Worm (Caenorhabditis elegans) whole organism, L3 larva: ENCODE results near the gene scyl-1.

Experiments used
- jun-1 ChIP-seq: fragments of 150-350 bp; optimal IDR thresholded peaks from 2 replicates; lab custom pipeline; 2014; ENCODE audit warnings: missing biosample characterization, missing genetic modification reagents, missing genetic modification characterization
- nhr-23 ChIP-seq: fragments of 150-350 bp; optimal IDR thresholded peaks from 2 replicates; lab custom pipeline; 2014; ENCODE audit warnings: missing biosample characterization, missing genetic modification reagents, missing genetic modification characterization
- pha-4 ChIP-seq: fragments of 150-350 bp; optimal IDR thresholded peaks from 2 replicates; lab custom pipeline; 2014; ENCODE audit warnings: missing biosample characterization, missing genetic modification reagents, missing genetic modification characterization
- sea-2 ChIP-seq: fragments of 150-350 bp; sonication (generic microtip); optimal IDR thresholded peaks from 4 replicates; lab custom pipeline; 2014; ENCODE audit warnings: missing biosample characterization, missing genetic modification reagents, missing genetic modification characterization
- snpc-4 ChIP-seq: fragments of 150-350 bp; optimal IDR thresholded peaks from 2 replicates; lab custom pipeline; 2014; ENCODE audit warnings: missing biosample characterization, missing genetic modification characterization
- unc-62 ChIP-seq: fragments of 150-350 bp; sonication (generic microtip); optimal IDR thresholded peaks from 4 replicates; lab custom pipeline; 2014; ENCODE audit warnings: missing biosample characterization, missing genetic modification reagents, missing genetic modification characterization
- zag-1 ChIP-seq: fragments of 150-350 bp; optimal IDR thresholded peaks from 2 replicates; lab custom pipeline; 2014; ENCODE audit warnings: missing biosample characterization, missing genetic modification characterization

DNA sequence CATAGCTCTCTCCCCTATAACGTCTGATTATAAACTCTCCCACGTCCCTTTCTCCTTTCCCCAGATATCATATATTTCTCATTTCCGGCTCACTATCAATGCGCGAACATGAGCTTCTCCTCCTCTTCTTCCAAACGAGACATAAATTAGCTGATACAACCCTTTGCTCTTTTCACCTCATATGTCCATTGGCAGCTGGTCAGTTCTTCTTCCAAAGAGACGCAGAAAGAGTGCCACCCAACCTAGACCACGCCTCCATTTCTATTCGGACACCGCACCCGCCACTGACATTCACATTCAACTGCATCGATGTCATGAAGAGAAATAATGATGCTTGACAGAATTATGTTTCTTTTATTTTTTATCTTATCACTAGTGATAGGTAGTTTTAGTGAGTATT lies 22.8 kb downstream of the scyl-1 start, which contains the start of gene fmi-1:
- TF ChIP-seq pha-4 (no peak), jun-1 (no peak), zag-1 (tag; lab: Kevin White, UChicago) (no peak), nhr-23 (no peak), snpc-4 (tag; lab: Kevin White, UChicago) (no peak), sea-2 (no peak), unc-62 (GFP tag; lab: Kevin White, UChicago) (no peak)
